Fruit fly (Drosophila melanogaster): Measurements from ENCODE around the gene Msp300.

The Msp300 gene

DNA sequence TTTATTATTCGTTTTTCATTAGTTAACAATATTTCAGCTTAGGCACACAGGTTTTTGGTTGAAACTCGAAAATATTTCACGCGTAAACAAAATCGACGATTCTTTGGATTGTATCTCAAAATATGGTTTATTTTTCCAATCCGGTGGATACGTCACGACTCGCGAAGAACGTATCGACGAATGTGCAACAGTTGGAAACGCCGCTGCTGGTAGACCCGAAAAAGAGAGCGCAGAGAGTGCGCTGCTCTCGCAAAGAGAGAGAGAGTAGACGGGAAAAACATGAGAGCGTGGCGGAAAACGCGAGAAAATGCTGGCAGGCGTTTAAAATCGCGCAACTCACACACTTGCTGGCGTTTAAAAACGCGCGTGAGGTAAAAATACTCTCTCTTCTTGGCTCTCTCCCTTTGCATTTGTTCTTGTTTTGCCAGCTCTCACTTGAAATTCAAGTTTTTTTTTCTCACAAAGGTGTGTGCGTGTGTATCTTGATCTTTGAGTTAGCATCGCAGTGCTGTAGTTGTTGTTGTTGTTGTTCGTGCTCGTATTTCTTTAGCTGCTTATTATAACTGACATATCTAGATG is 136.6 kb downstream of the Msp300 start:
- no peak for TF ChIP-seq D1 (tag; optimal IDR thresholded peaks at IDR 0.05)
- TF ChIP-seq Ets98B (GFP tag; IDR thresholded peaks at IDR 0.05) = peak; percentile 66
- peak; percentile 86 for TF ChIP-seq CG12605 (GFP tag; IDR thresholded peaks at IDR 0.05)
- TF ChIP-seq CG32121 (GFP tag; IDR thresholded peaks at IDR 0.05) = peak; percentile 51; the same call in 1 of the 2 replicates
- peak; percentile 38 for TF ChIP-seq gl (tag; optimal IDR thresholded peaks at IDR 0.05)
- TF ChIP-seq CG17806 (tag; optimal IDR thresholded peaks at IDR 0.05) = no peak
- TF ChIP-seq CG14655 (GFP tag; optimal IDR thresholded peaks at IDR 0.05) = peak; percentile 25
- TF ChIP-seq CG34367 (tag; optimal IDR thresholded peaks at IDR 0.05) = no peak
- no peak for TF ChIP-seq CG8301 (tag; optimal IDR thresholded peaks at IDR 0.05)
- TF ChIP-seq CG9948 (tag; optimal IDR thresholded peaks at IDR 0.05) = no peak
- TF ChIP-seq CG8159 (tag; optimal IDR thresholded peaks at IDR 0.05) = peak; percentile 39
- no peak for TF ChIP-seq CG10348 (GFP tag; IDR thresholded peaks at IDR 0.05)
- TF ChIP-seq CG13204 (GFP tag; optimal IDR thresholded peaks at IDR 0.05) = peak; percentile 9
- TF ChIP-seq CG4496 (GFP tag; IDR thresholded peaks at IDR 0.05) = no peak; the same call in 2 of the 3 replicates
- peak; percentile 62 for TF ChIP-seq Pif1A (GFP tag; optimal IDR thresholded peaks at IDR 0.05)
- peak; percentile 34 for TF ChIP-seq Snoo (tag; optimal IDR thresholded peaks at IDR 0.05)
- TF ChIP-seq fd96Ca (GFP tag; IDR thresholded peaks at IDR 0.05) = peak; percentile 55
- peak; percentile 50 for TF ChIP-seq Pif1B (GFP tag; optimal IDR thresholded peaks at IDR 0.05)
- TF ChIP-seq CG15710 (tag; optimal IDR thresholded peaks at IDR 0.05) = peak; percentile 21
- TF ChIP-seq rn (GFP tag; IDR thresholded peaks at IDR 0.05) = no peak
- TF ChIP-seq EcR (GFP tag; optimal IDR thresholded peaks at IDR 0.05) = peak; percentile 61

DNA sequence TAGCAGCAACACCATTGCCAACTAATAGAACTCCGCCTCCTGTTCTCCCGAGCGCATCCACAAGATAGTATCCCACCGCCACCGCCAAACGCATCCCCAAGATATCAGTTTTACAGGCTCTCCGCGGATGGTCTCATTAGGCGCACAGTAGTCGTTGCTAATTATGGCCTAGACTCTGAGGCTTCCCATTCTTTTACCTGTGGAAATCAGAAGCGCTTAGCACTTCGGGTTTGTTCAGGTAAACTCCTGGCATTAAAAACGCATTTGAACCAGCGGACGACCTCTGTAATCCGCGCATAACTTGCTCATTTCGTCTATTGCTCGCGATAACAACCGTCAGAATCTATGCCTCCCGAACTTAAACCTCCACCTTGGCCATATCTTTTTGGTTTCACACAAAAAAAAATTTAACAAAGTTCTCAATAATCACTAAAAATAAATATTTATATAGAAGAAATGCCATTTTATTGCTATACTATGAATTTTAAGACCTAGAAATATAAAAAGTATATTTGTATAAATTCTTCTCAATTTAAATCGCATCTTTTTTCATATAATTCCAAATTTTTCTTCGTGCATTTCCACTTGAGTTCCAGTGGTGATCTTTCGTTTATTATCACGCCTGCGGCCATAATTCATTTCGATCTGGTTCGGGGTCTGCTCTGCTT is 137.4 kb downstream of the Msp300 start:
- TF ChIP-seq CG9948 (tag; optimal IDR thresholded peaks at IDR 0.05) = peak; percentile 57
- peak; percentile 56 for TF ChIP-seq CG17806 (tag; optimal IDR thresholded peaks at IDR 0.05)
- TF ChIP-seq CG34367 (tag; optimal IDR thresholded peaks at IDR 0.05) = peak; percentile 1
- TF ChIP-seq gl (tag; optimal IDR thresholded peaks at IDR 0.05) = no peak
- TF ChIP-seq Ets98B (GFP tag; IDR thresholded peaks at IDR 0.05) = no peak
- TF ChIP-seq CG12605 (GFP tag; IDR thresholded peaks at IDR 0.05) = no peak
- no peak for TF ChIP-seq rn (GFP tag; IDR thresholded peaks at IDR 0.05)
- peak; percentile 71 for TF ChIP-seq CG8159 (tag; optimal IDR thresholded peaks at IDR 0.05)
- TF ChIP-seq CG10348 (GFP tag; IDR thresholded peaks at IDR 0.05) = no peak
- no peak for TF ChIP-seq CG4496 (GFP tag; IDR thresholded peaks at IDR 0.05)
- TF ChIP-seq Pif1A (GFP tag; optimal IDR thresholded peaks at IDR 0.05) = peak; percentile 12
- peak; percentile 61 for TF ChIP-seq CG15710 (tag; optimal IDR thresholded peaks at IDR 0.05)
- TF ChIP-seq fd96Ca (GFP tag; IDR thresholded peaks at IDR 0.05) = no peak
- TF ChIP-seq CG8301 (tag; optimal IDR thresholded peaks at IDR 0.05) = peak; percentile 6
- no peak for TF ChIP-seq EcR (GFP tag; optimal IDR thresholded peaks at IDR 0.05)

DNA sequence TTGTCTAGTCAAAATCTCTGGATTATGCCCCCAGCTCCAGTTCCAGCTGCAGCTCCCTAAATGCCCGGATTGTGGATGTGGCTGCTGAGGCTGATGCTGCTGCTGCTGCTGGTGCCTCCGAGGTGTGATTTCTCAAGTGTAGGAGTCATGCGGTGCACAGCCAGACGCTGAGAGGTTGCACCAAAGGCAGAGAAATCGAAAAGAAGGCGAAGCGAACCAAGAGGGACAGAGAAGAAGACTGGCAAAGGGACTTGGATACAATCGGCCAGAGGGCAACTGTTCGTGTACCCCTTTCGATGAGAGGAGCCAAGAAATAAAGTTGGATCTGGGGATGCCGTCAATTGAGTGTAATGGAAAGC is 137.9 kb downstream of the Msp300 start:
- TF ChIP-seq CG32121 (GFP tag; IDR thresholded peaks at IDR 0.05) = no peak
- peak; percentile 38 for TF ChIP-seq EcR (GFP tag; optimal IDR thresholded peaks at IDR 0.05)
- TF ChIP-seq CG8301 (tag; optimal IDR thresholded peaks at IDR 0.05) = no peak
- no peak for TF ChIP-seq Pif1B (GFP tag; optimal IDR thresholded peaks at IDR 0.05)
- TF ChIP-seq CG13204 (GFP tag; optimal IDR thresholded peaks at IDR 0.05) = peak; percentile 43
- no peak for TF ChIP-seq Pif1A (GFP tag; optimal IDR thresholded peaks at IDR 0.05)

DNA sequence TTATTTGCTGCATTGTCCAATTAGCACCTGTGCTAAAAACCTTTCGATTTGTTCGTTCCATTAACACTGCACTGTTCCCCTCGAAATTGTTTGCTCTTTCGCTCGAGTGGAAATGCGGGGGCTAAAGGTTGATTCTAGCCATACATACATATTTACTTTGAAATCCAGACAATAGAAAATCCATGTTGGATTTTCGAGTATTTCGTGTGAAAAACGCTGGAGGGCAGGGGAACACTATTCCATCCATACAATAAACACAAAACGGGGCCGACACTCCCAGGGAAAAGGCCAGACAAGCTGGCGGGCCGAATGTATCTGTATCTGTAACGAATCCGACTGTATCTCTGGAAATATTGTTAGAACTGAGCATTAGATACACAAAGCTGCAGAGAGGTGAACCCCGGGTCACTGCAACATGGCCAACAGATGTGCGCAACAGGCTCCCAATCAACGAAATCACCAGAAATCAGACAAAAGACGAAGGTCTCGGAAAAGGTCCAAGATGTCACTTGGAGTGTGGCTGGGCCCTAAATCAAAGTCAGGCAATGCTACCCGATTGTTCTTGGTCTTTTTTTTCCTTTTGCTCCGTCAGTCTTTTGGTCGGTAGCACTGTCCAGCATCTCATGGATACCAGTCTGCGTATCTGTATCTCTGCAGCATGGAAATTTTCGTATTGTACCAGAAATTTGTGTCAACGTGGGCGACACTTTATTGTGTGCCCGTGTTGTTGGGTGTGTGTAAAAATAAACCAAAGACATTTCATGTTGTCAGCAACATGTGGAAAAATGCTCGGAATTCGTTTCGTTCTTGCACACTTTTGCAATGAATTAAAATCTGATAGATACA is 139.0 kb downstream of the Msp300 start:
- TF ChIP-seq Pif1B (GFP tag; optimal IDR thresholded peaks at IDR 0.05) (no peak), rn (GFP tag; IDR thresholded peaks at IDR 0.05) (no peak), CG32121 (GFP tag; IDR thresholded peaks at IDR 0.05) (no peak), CG8301 (tag; optimal IDR thresholded peaks at IDR 0.05) (no peak), EcR (GFP tag; optimal IDR thresholded peaks at IDR 0.05) (no peak), CG13204 (GFP tag; optimal IDR thresholded peaks at IDR 0.05) (no peak), CG12605 (GFP tag; IDR thresholded peaks at IDR 0.05) (no peak), CG15710 (tag; optimal IDR thresholded peaks at IDR 0.05) (no peak), D1 (tag; optimal IDR thresholded peaks at IDR 0.05) (no peak), fd96Ca (GFP tag; IDR thresholded peaks at IDR 0.05) (no peak), CG8159 (tag; optimal IDR thresholded peaks at IDR 0.05) (no peak), Pif1A (GFP tag; optimal IDR thresholded peaks at IDR 0.05) (no peak), Snoo (tag; optimal IDR thresholded peaks at IDR 0.05) (no peak), CG17806 (tag; optimal IDR thresholded peaks at IDR 0.05) (no peak), CG14655 (GFP tag; optimal IDR thresholded peaks at IDR 0.05) (no peak), Ets98B (GFP tag; IDR thresholded peaks at IDR 0.05) (no peak), CG10348 (GFP tag; IDR thresholded peaks at IDR 0.05) (no peak)

DNA sequence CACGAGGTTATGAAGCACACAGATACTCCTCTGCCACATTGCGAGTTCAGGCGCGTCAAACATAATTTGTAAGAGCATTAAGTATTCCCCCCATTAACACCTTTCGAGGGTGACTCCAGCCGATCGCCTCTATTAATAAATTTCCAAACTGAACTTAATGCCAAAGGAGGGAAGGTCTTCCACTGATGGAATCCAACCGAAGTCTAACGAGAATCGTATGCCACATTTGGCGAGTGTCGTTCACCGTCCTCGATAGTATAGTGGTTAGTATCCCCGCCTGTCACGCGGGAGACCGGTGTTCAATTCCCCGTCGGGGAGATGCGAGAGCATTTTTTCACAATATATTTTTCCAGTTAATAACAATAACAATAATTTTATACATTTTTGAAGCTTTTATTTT is 139.8 kb downstream of the Msp300 start:
- TF ChIP-seq CG8301 (tag; optimal IDR thresholded peaks at IDR 0.05) = no peak
- no peak for TF ChIP-seq CG15710 (tag; optimal IDR thresholded peaks at IDR 0.05)
- no peak for TF ChIP-seq CG34367 (tag; optimal IDR thresholded peaks at IDR 0.05)
- no peak for TF ChIP-seq CG14655 (GFP tag; optimal IDR thresholded peaks at IDR 0.05)
- no peak for TF ChIP-seq CG12605 (GFP tag; IDR thresholded peaks at IDR 0.05)
- no peak for TF ChIP-seq CG9948 (tag; optimal IDR thresholded peaks at IDR 0.05)
- TF ChIP-seq CG32121 (GFP tag; IDR thresholded peaks at IDR 0.05) = no peak
- no peak for TF ChIP-seq CG10348 (GFP tag; IDR thresholded peaks at IDR 0.05)
- TF ChIP-seq Snoo (tag; optimal IDR thresholded peaks at IDR 0.05) = no peak
- no peak for TF ChIP-seq Pif1A (GFP tag; optimal IDR thresholded peaks at IDR 0.05)
